Worm (Caenorhabditis elegans) whole organism, young adult: Measurements from ENCODE around the gene unc-76.

Experiments used
- B0019.2 ChIP-seq: fragments of 200-800 bp; sonication (Bioruptor generic); conservative IDR thresholded peaks from 2 replicates; pipeline ENCODE4 v1.3.6; 2022; ENCODE audit warnings: missing genetic modification reagents, missing genetic modification characterization, missing compliant biosample characterization
- B0035.1 ChIP-seq: sonication (generic microtip); optimal IDR thresholded peaks from 2 replicates; lab custom pipeline; 2016; ENCODE audit warnings: missing genetic modification characterization, mild to moderate bottlenecking, missing compliant biosample characterization, missing genotype, missing genetic modification reagents
- B0261.1 ChIP-seq: sonication (generic microtip); optimal IDR thresholded peaks from 2 replicates; lab custom pipeline; 2016; ENCODE audit warnings: mild to moderate bottlenecking, missing genetic modification characterization, moderate library complexity, missing compliant biosample characterization
- C17E4.6 ChIP-seq: fragments of 200-800 bp; sonication (Bioruptor generic); IDR thresholded peaks from 2 replicates; pipeline ENCODE4 v1.3.6; 2022; ENCODE audit warnings: missing genetic modification reagents, missing genetic modification characterization, missing compliant biosample characterization
- F22D6.2 ChIP-seq: sonication (generic microtip); optimal IDR thresholded peaks from 2 replicates; lab custom pipeline; 2016; ENCODE audit warnings: mild to moderate bottlenecking, missing genetic modification characterization, missing compliant biosample characterization
- F23B12.7 ChIP-seq: sonication (generic microtip); optimal IDR thresholded peaks from 2 replicates; lab custom pipeline; 2017; ENCODE audit warnings: missing genetic modification characterization, mild to moderate bottlenecking, missing compliant biosample characterization, antibody characterized with exemption, moderate library complexity; ENCODE audit not compliant: insufficient read depth
- F39B2.1 ChIP-seq: fragments of 200-800 bp; sonication (Bioruptor generic); IDR thresholded peaks from 2 replicates; pipeline ENCODE4 v1.3.6; 2022; ENCODE audit warnings: missing genetic modification reagents, missing genetic modification characterization, missing compliant biosample characterization
- K11D2.4 ChIP-seq: fragments of 200-800 bp; sonication (Bioruptor generic); IDR thresholded peaks from 2 replicates; pipeline ENCODE4 v1.3.6; 2022; ENCODE audit warnings: missing genetic modification reagents, missing genetic modification characterization, missing compliant biosample characterization
- K12H6.12 ChIP-seq: fragments of 200-800 bp; sonication (Bioruptor generic); optimal IDR thresholded peaks from 2 replicates; lab custom pipeline; 2018; ENCODE audit warnings: mild to moderate bottlenecking, missing genetic modification characterization, missing compliant biosample characterization
- T07F8.4 ChIP-seq: sonication (generic microtip); optimal IDR thresholded peaks from 2 replicates; lab custom pipeline; 2016; ENCODE audit warnings: mild to moderate bottlenecking, missing genetic modification characterization, moderate library complexity, missing compliant biosample characterization
- Y53G8AR.9 ChIP-seq: fragments of 200-800 bp; sonication (Bioruptor generic); conservative IDR thresholded peaks from 2 replicates; pipeline ENCODE4 v1.3.6; 2022; ENCODE audit warnings: missing genetic modification reagents, missing genetic modification characterization, missing compliant biosample characterization
- Y79H2A.3 ChIP-seq: fragments of 200-800 bp; sonication (Bioruptor generic); conservative IDR thresholded peaks from 2 replicates; pipeline ENCODE4 v1.3.6; 2022; ENCODE audit warnings: missing genetic modification reagents, missing genetic modification characterization, missing compliant biosample characterization
- ama-1 ChIP-seq, 3 experiments: fragments of 150-350 bp in 1 of 3; sonication (generic microtip) in 2 of 3; optimal IDR thresholded peaks; 2 replicates each; lab custom pipeline; 2014 to 2018; ENCODE audit warnings: missing biosample characterization in 2 of 3, missing genetic modification characterization in 2 of 3, missing genetic modification reagents in 2 of 3
- aptf-2 ChIP-seq: fragments of 200-800 bp; sonication (Bioruptor generic); conservative IDR thresholded peaks from 2 replicates; pipeline ENCODE4 v1.3.6; 2022; ENCODE audit warnings: missing genetic modification reagents, missing genetic modification characterization, missing compliant biosample characterization
- attf-5 ChIP-seq: fragments of 200-800 bp; sonication (Bioruptor generic); optimal IDR thresholded peaks from 2 replicates; lab custom pipeline; 2018; ENCODE audit warnings: mild to moderate bottlenecking, missing genetic modification characterization, missing compliant biosample characterization
- dox-1 ChIP-seq: fragments of 200-800 bp; sonication (Bioruptor generic); IDR thresholded peaks from 2 replicates; pipeline ENCODE4 v1.3.6; 2022; ENCODE audit warnings: missing genetic modification reagents, missing genetic modification characterization, missing compliant biosample characterization
- dpff-1 ChIP-seq: sonication (generic microtip); optimal IDR thresholded peaks from 2 replicates; lab custom pipeline; 2017; ENCODE audit warnings: mild to moderate bottlenecking, missing genetic modification characterization, missing compliant biosample characterization
- fkh-3 ChIP-seq: sonication (generic microtip); optimal IDR thresholded peaks from 2 replicates; lab custom pipeline; 2016; ENCODE audit warnings: mild to moderate bottlenecking, missing genetic modification characterization, missing compliant biosample characterization
- gei-17 ChIP-seq: fragments of 200-800 bp; sonication (Bioruptor generic); optimal IDR thresholded peaks from 2 replicates; lab custom pipeline; 2018; ENCODE audit warnings: mild to moderate bottlenecking, missing genetic modification characterization, missing compliant biosample characterization
- him-1 ChIP-seq: sonication (generic microtip); optimal IDR thresholded peaks from 2 replicates; lab custom pipeline; 2016; ENCODE audit warnings: missing genotype, missing genetic modification reagents, missing genetic modification characterization, missing compliant biosample characterization
- hlh-12 ChIP-seq: sonication (generic microtip); optimal IDR thresholded peaks from 2 replicates; lab custom pipeline; 2016; ENCODE audit warnings: missing genetic modification characterization, missing compliant biosample characterization
- hrde-1 ChIP-seq: sonication (generic microtip); optimal IDR thresholded peaks from 2 replicates; lab custom pipeline; 2016; ENCODE audit warnings: missing genetic modification characterization, mild to moderate bottlenecking, missing compliant biosample characterization, moderate library complexity, missing genotype, missing genetic modification reagents, borderline replicate concordance
- hsf-1 ChIP-seq: fragments of 200-800 bp; sonication (Bioruptor generic); IDR thresholded peaks from 2 replicates; pipeline ENCODE4 v1.3.6; 2022; ENCODE audit warnings: missing genetic modification reagents, missing genetic modification characterization, missing compliant biosample characterization
- lir-1 ChIP-seq: fragments of 200-800 bp; sonication (Bioruptor generic); conservative IDR thresholded peaks from 2 replicates; pipeline ENCODE4 v1.3.6; 2022; ENCODE audit warnings: missing genetic modification reagents, missing genetic modification characterization, missing compliant biosample characterization
- mcd-1 ChIP-seq: fragments of 200-800 bp; sonication (Bioruptor generic); IDR thresholded peaks from 2 replicates; pipeline ENCODE4 v1.3.6; 2022; ENCODE audit warnings: missing genetic modification reagents, missing genetic modification characterization, missing compliant biosample characterization
- mes-4 ChIP-seq: sonication (generic microtip); optimal IDR thresholded peaks from 2 replicates; lab custom pipeline; 2016; ENCODE audit warnings: missing genotype, missing genetic modification characterization, missing compliant biosample characterization
- nfyb-1 ChIP-seq: fragments of 200-800 bp; sonication (Bioruptor generic); IDR thresholded peaks from 2 replicates; pipeline ENCODE4 v1.3.6; 2022; ENCODE audit warnings: missing genetic modification reagents, missing genetic modification characterization, missing compliant biosample characterization
- nhr-120 ChIP-seq: fragments of 200-800 bp; sonication (Bioruptor generic); IDR thresholded peaks from 2 replicates; pipeline ENCODE4 v1.3.6; 2022; ENCODE audit warnings: missing genetic modification characterization, missing compliant biosample characterization
- nhr-80 ChIP-seq: sonication (generic microtip); optimal IDR thresholded peaks from 2 replicates; lab custom pipeline; 2016; ENCODE audit warnings: missing genetic modification characterization, missing compliant biosample characterization
- pbrm-1 ChIP-seq: fragments of 200-800 bp; sonication (Bioruptor generic); IDR thresholded peaks from 2 replicates; pipeline ENCODE4 v1.3.6; 2022; ENCODE audit warnings: missing genetic modification reagents, missing genetic modification characterization, missing compliant biosample characterization
- rec-8 ChIP-seq, 2 experiments: sonication (generic microtip); optimal IDR thresholded peaks; 2 replicates each; lab custom pipeline; 2016; ENCODE audit warnings: mild to moderate bottlenecking in 2 of 2, missing genetic modification characterization in 2 of 2, missing genetic modification reagents in 2 of 2, missing genotype in 2 of 2, missing biosample characterization in 1 of 2, missing compliant biosample characterization in 1 of 2, moderate library complexity in 1 of 2
- sdz-38 ChIP-seq: sonication (generic microtip); optimal IDR thresholded peaks from 2 replicates; lab custom pipeline; 2016; ENCODE audit warnings: missing genotype, missing genetic modification characterization, missing compliant biosample characterization
- snpc-4 ChIP-seq, 5 experiments: fragments of 150-350 bp in 1 of 5; sonication (generic microtip) in 4 of 5; optimal IDR thresholded peaks; 2 replicates each; lab custom pipeline; 2014 to 2018; ENCODE audit warnings: missing genetic modification characterization in 5 of 5, missing biosample characterization in 3 of 5, antibody characterized with exemption in 2 of 5, mild to moderate bottlenecking in 2 of 5, missing compliant biosample characterization in 2 of 5, missing genotype in 2 of 5, moderate library complexity in 2 of 5, missing genetic modification reagents in 1 of 5
- somi-1 ChIP-seq: fragments of 200-800 bp; sonication (Bioruptor generic); optimal IDR thresholded peaks from 2 replicates; lab custom pipeline; 2018; ENCODE audit warnings: mild to moderate bottlenecking, missing genetic modification characterization, missing compliant biosample characterization
- sptf-2 ChIP-seq: fragments of 200-800 bp; sonication (Bioruptor generic); optimal IDR thresholded peaks from 2 replicates; lab custom pipeline; 2018; ENCODE audit warnings: mild to moderate bottlenecking, missing genetic modification characterization, missing compliant biosample characterization
- tbp1 ChIP-seq: fragments of 200-800 bp; sonication (Bioruptor generic); optimal IDR thresholded peaks from 2 replicates; lab custom pipeline; 2018; ENCODE audit warnings: mild to moderate bottlenecking, missing genetic modification characterization, missing compliant biosample characterization
- tbx-9 ChIP-seq: sonication (generic microtip); optimal IDR thresholded peaks from 2 replicates; lab custom pipeline; 2016; ENCODE audit warnings: borderline replicate concordance, missing genetic modification characterization, inconsistent platforms, missing compliant biosample characterization
- tlf-1 ChIP-seq: fragments of 200-800 bp; sonication (Bioruptor generic); optimal IDR thresholded peaks from 2 replicates; lab custom pipeline; 2018; ENCODE audit warnings: mild to moderate bottlenecking, missing genetic modification characterization, missing compliant biosample characterization
- zfh-2 ChIP-seq: fragments of 200-800 bp; sonication (Bioruptor generic); conservative IDR thresholded peaks from 2 replicates; pipeline ENCODE4 v1.3.6; 2022; ENCODE audit warnings: missing genetic modification reagents, missing genetic modification characterization, missing compliant biosample characterization
- ztf-22 ChIP-seq: fragments of 200-800 bp; sonication (Bioruptor generic); optimal IDR thresholded peaks from 2 replicates; lab custom pipeline; 2018; ENCODE audit warnings: mild to moderate bottlenecking, missing genetic modification characterization, moderate library complexity, missing compliant biosample characterization
- ztf-28 ChIP-seq: fragments of 200-800 bp; sonication (Bioruptor generic); IDR thresholded peaks from 2 replicates; pipeline ENCODE4 v1.3.6; 2022; ENCODE audit warnings: missing genetic modification reagents, missing genetic modification characterization, missing compliant biosample characterization
- ztf-6 ChIP-seq: fragments of 200-800 bp; sonication (Bioruptor generic); IDR thresholded peaks from 2 replicates; pipeline ENCODE4 v1.3.6; 2022; ENCODE audit warnings: missing genetic modification reagents, missing genetic modification characterization, missing compliant biosample characterization

The unc-76 gene

ce11 chrV:15059534-15059933 lies 12.0 kb upstream of the unc-76 start, which contains the start of the genes mcm-3 and C25D7.15 (continued):
- TF ChIP-seq lir-1 (GFP tag; lab: Robert Waterston, UW) (no peak), tbx-9 (tag; lab: Kevin White, UChicago) (no peak), T07F8.4 (tag; lab: Kevin White, UChicago) (no peak), pbrm-1 (GFP tag; lab: Robert Waterston, UW) (peak; percentile 63; the same call in 1 of the 2 replicates), hlh-12 (no peak), Y79H2A.3 (GFP tag; lab: Robert Waterston, UW) (no peak), Y53G8AR.9 (no peak), ztf-6 (GFP tag; lab: Robert Waterston, UW) (no peak), mes-4 (tag; lab: Kevin White, UChicago) (no peak), somi-1 (GFP tag; lab: Kevin White, UChicago) (no peak), B0261.1 (no peak), K12H6.12 (tag; lab: Kevin White, UChicago) (no peak), nhr-120 (GFP tag; lab: Robert Waterston, UW) (no peak), him-1 (peak; percentile 53), tlf-1 (GFP tag; lab: Kevin White, UChicago) (peak; percentile 68), ztf-28 (GFP tag; lab: Robert Waterston, UW) (no peak), dox-1 (GFP tag; lab: Robert Waterston, UW) (peak; percentile 69; the same call in 1 of the 2 replicates), B0019.2 (GFP tag; lab: Robert Waterston, UW) (peak; percentile 84), gei-17 (GFP tag; lab: Kevin White, UChicago) (no peak), nhr-80 (tag; lab: Kevin White, UChicago) (no peak), zfh-2 (no peak), tbp1 (GFP tag; lab: Kevin White, UChicago) (peak; percentile 55), attf-5 (GFP tag; lab: Kevin White, UChicago) (no peak), dpff-1 (tag; lab: Kevin White, UChicago) (no peak), C17E4.6 (GFP tag; lab: Robert Waterston, UW) (no peak), mcd-1 (peak; percentile 49), ama-1 (optimal IDR thresholded peaks at IDR 0.05; lab: Kevin White, UChicago) (no peak), ama-1 (GFP tag; optimal IDR thresholded peaks at IDR 0.05; lab: Kevin White, UChicago) (no peak), hrde-1 (tag; lab: Kevin White, UChicago) (no peak), B0035.1 (no peak), snpc-4 (GFP tag; optimal IDR thresholded peaks at IDR 0.05; lab: Kevin White, UChicago) (no peak), snpc-4 (tag; optimal IDR thresholded peaks at IDR 0.05; lab: Kevin White, UChicago) (peak in 1 of 4 experiments; percentile 42), sptf-2 (GFP tag; lab: Kevin White, UChicago) (no peak), nfyb-1 (GFP tag; lab: Robert Waterston, UW) (no peak), rec-8 (tag; optimal IDR thresholded peaks at IDR 0.05; lab: Kevin White, UChicago) (no peak), fkh-3 (tag; lab: Kevin White, UChicago) (no peak), F39B2.1 (GFP tag; lab: Robert Waterston, UW) (no peak), aptf-2 (GFP tag; lab: Robert Waterston, UW) (no peak), K11D2.4 (GFP tag; lab: Robert Waterston, UW) (no peak), hsf-1 (GFP tag; lab: Robert Waterston, UW) (peak; percentile 87), F23B12.7 (no peak), F22D6.2 (tag; lab: Kevin White, UChicago) (no peak), sdz-38 (no peak), ztf-22 (GFP tag; lab: Kevin White, UChicago) (no peak)
